Worm (Caenorhabditis elegans) whole organism, L4 larva: ENCODE data around the gene ubc-21.

Experiments
- daf-16 ChIP-seq, 3 experiments: sonication (generic microtip); optimal IDR thresholded peaks; 2 replicates each; lab custom pipeline; 2016 to 2017; ENCODE audit warnings: missing genetic modification characterization in 3 of 3, missing genetic modification reagents in 3 of 3, mild to moderate bottlenecking in 2 of 3, missing compliant biosample characterization in 2 of 3, missing biosample characterization in 1 of 3, moderate library complexity in 1 of 3
- hlh-11 ChIP-seq: fragments of 200-800 bp; sonication (Bioruptor generic); optimal IDR thresholded peaks from 2 replicates; lab custom pipeline; 2018; ENCODE audit warnings: mild to moderate bottlenecking, missing genetic modification characterization, missing compliant biosample characterization
- lin-15B ChIP-seq: fragments of 150-350 bp; sonication (generic microtip); optimal IDR thresholded peaks from 3 replicates; lab custom pipeline; 2014; ENCODE audit warnings: missing biosample characterization, missing genetic modification characterization
- mxl-2 ChIP-seq: fragments of 200-800 bp; sonication (Bioruptor generic); conservative IDR thresholded peaks from 2 replicates; pipeline ENCODE4 v1.3.6; 2022; ENCODE audit warnings: missing genetic modification reagents, missing genetic modification characterization, missing compliant biosample characterization
- nhr-102 ChIP-seq: sonication (generic microtip); optimal IDR thresholded peaks from 2 replicates; lab custom pipeline; 2016; ENCODE audit warnings: mild to moderate bottlenecking, missing genetic modification characterization, moderate library complexity, missing compliant biosample characterization
- nhr-28 ChIP-seq: fragments of 150-350 bp; optimal IDR thresholded peaks from 2 replicates; lab custom pipeline; 2014; ENCODE audit warnings: missing biosample characterization, missing genetic modification characterization
- pqm-1 ChIP-seq: sonication (generic microtip); optimal IDR thresholded peaks from 2 replicates; lab custom pipeline; 2017; ENCODE audit warnings: missing biosample characterization, missing genetic modification characterization
- skn-1 ChIP-seq: fragments of 150-350 bp; optimal IDR thresholded peaks from 2 replicates; lab custom pipeline; 2014; ENCODE audit warnings: missing biosample characterization, missing genetic modification characterization
- unc-39 ChIP-seq: sonication (generic microtip); optimal IDR thresholded peaks from 2 replicates; lab custom pipeline; 2017; ENCODE audit warnings: missing biosample characterization, missing genetic modification characterization

- no peak for TF ChIP-seq mxl-2 (GFP tag; lab: Robert Waterston, UW)
- no peak for TF ChIP-seq hlh-11
- TF ChIP-seq daf-16 (GFP tag; optimal IDR thresholded peaks at IDR 0.05; lab: Kevin White, UChicago) = no peak
- TF ChIP-seq daf-16 (tag; optimal IDR thresholded peaks at IDR 0.05; lab: Kevin White, UChicago) = no peak
- no peak for TF ChIP-seq unc-39 (tag; lab: Kevin White, UChicago)
- TF ChIP-seq nhr-102 (tag; lab: Kevin White, UChicago) = no peak
- no peak for TF ChIP-seq skn-1 (tag; lab: Kevin White, UChicago)
- no peak for TF ChIP-seq lin-15B (tag; lab: Kevin White, UChicago)
- TF ChIP-seq nhr-28 (tag; lab: Kevin White, UChicago) = no peak
- peak; percentile 25 for TF ChIP-seq pqm-1 (tag; lab: Kevin White, UChicago)
Measured at ce11 chrX:8911077-8911476, 41.7 kb downstream of the ubc-21 start, which contains the start of gene cyn-8.
